Worm (Caenorhabditis elegans) whole organism, young adult: ENCODE data around the gene nfm-1.
A peak's percentile ranks its signal among the peaks of the same experiment; 100 is the strongest.

ENCODE experiments used
- B0019.2 ChIP-seq: fragments of 200-800 bp; sonication (Bioruptor generic); conservative IDR thresholded peaks from 2 replicates; pipeline ENCODE4 v1.3.6; 2022; ENCODE audit warnings: missing genetic modification reagents, missing genetic modification characterization, missing compliant biosample characterization
- B0261.1 ChIP-seq: sonication (generic microtip); optimal IDR thresholded peaks from 2 replicates; lab custom pipeline; 2016; ENCODE audit warnings: mild to moderate bottlenecking, missing genetic modification characterization, moderate library complexity, missing compliant biosample characterization
- D2030.7 ChIP-seq: fragments of 200-800 bp; sonication (Bioruptor generic); IDR thresholded peaks from 2 replicates; pipeline ENCODE4 v1.3.6; 2022; ENCODE audit warnings: missing genetic modification reagents, missing genetic modification characterization, missing compliant biosample characterization
- F10E7.11 ChIP-seq: sonication (generic microtip); optimal IDR thresholded peaks from 2 replicates; lab custom pipeline; 2017; ENCODE audit warnings: mild to moderate bottlenecking, missing genetic modification characterization, moderate library complexity, missing compliant biosample characterization
- F33H1.4 ChIP-seq: fragments of 200-800 bp; sonication (Bioruptor generic); IDR thresholded peaks from 2 replicates; pipeline ENCODE4 v1.3.6; 2022; ENCODE audit warnings: missing genetic modification reagents, missing genetic modification characterization, missing compliant biosample characterization
- F39B2.1 ChIP-seq: fragments of 200-800 bp; sonication (Bioruptor generic); IDR thresholded peaks from 2 replicates; pipeline ENCODE4 v1.3.6; 2022; ENCODE audit warnings: missing genetic modification reagents, missing genetic modification characterization, missing compliant biosample characterization
- F52B5.7 ChIP-seq: sonication (generic microtip); optimal IDR thresholded peaks from 2 replicates; lab custom pipeline; 2016; ENCODE audit warnings: mild to moderate bottlenecking, missing genetic modification characterization, missing compliant biosample characterization
- F55B11.4 ChIP-seq: sonication (generic microtip); optimal IDR thresholded peaks from 2 replicates; lab custom pipeline; 2016; ENCODE audit warnings: missing compliant biosample characterization, missing genetic modification characterization, borderline replicate concordance; ENCODE audit not compliant: insufficient read depth
- F57C9.4 ChIP-seq: sonication (generic microtip); optimal IDR thresholded peaks from 2 replicates; lab custom pipeline; 2017; ENCODE audit warnings: mild to moderate bottlenecking, missing genetic modification characterization, missing compliant biosample characterization
- T07F8.4 ChIP-seq: sonication (generic microtip); optimal IDR thresholded peaks from 2 replicates; lab custom pipeline; 2016; ENCODE audit warnings: mild to moderate bottlenecking, missing genetic modification characterization, moderate library complexity, missing compliant biosample characterization
- Y95B8A.8 ChIP-seq: fragments of 200-800 bp; sonication (Bioruptor generic); IDR thresholded peaks from 2 replicates; pipeline ENCODE4 v1.3.6; 2022; ENCODE audit warnings: missing genetic modification reagents, missing genetic modification characterization, missing compliant biosample characterization
- ama-1 ChIP-seq, 3 experiments: fragments of 150-350 bp in 1 of 3; sonication (generic microtip) in 2 of 3; optimal IDR thresholded peaks; 2 replicates each; lab custom pipeline; 2014 to 2018; ENCODE audit warnings: missing biosample characterization in 2 of 3, missing genetic modification characterization in 2 of 3, missing genetic modification reagents in 2 of 3
- attf-3 ChIP-seq: fragments of 200-800 bp; sonication (Bioruptor generic); conservative IDR thresholded peaks from 2 replicates; pipeline ENCODE4 v1.3.6; 2022; ENCODE audit warnings: missing genetic modification reagents, missing genetic modification characterization, missing compliant biosample characterization
- cebp-2 ChIP-seq: fragments of 200-800 bp; sonication (Bioruptor generic); IDR thresholded peaks from 2 replicates; pipeline ENCODE4 v1.3.6; 2022; ENCODE audit warnings: missing genetic modification characterization, missing compliant biosample characterization
- ceh-40 ChIP-seq: fragments of 200-800 bp; sonication (Bioruptor generic); IDR thresholded peaks from 2 replicates; pipeline ENCODE4 v1.3.6; 2022; ENCODE audit warnings: missing genetic modification characterization, missing compliant biosample characterization
- ceh-79 ChIP-seq: sonication (generic microtip); optimal IDR thresholded peaks from 2 replicates; lab custom pipeline; 2017; ENCODE audit warnings: mild to moderate bottlenecking, missing genetic modification characterization, missing compliant biosample characterization
- ceh-91 ChIP-seq: fragments of 200-800 bp; sonication (Bioruptor generic); IDR thresholded peaks from 2 replicates; pipeline ENCODE4 v1.3.6; 2022; ENCODE audit warnings: missing genetic modification reagents, missing genetic modification characterization, missing compliant biosample characterization
- chd-7 ChIP-seq: sonication (generic microtip); optimal IDR thresholded peaks from 2 replicates; lab custom pipeline; 2016; ENCODE audit warnings: mild to moderate bottlenecking, missing genetic modification characterization, moderate library complexity, missing compliant biosample characterization
- die-1 ChIP-seq: sonication (generic microtip); optimal IDR thresholded peaks from 2 replicates; lab custom pipeline; 2016; ENCODE audit warnings: missing genotype, mild to moderate bottlenecking, missing genetic modification characterization, missing compliant biosample characterization
- dox-1 ChIP-seq: fragments of 200-800 bp; sonication (Bioruptor generic); IDR thresholded peaks from 2 replicates; pipeline ENCODE4 v1.3.6; 2022; ENCODE audit warnings: missing genetic modification reagents, missing genetic modification characterization, missing compliant biosample characterization
- dpl-1 ChIP-seq: fragments of 150-350 bp; optimal IDR thresholded peaks from 2 replicates; lab custom pipeline; 2014; ENCODE audit warnings: missing biosample characterization, missing genetic modification reagents, missing genetic modification characterization
- ekl-4 ChIP-seq: fragments of 200-800 bp; sonication (Bioruptor generic); IDR thresholded peaks from 2 replicates; pipeline ENCODE4 v1.3.6; 2022; ENCODE audit warnings: missing genetic modification reagents, missing genetic modification characterization, missing compliant biosample characterization
- gei-17 ChIP-seq: fragments of 200-800 bp; sonication (Bioruptor generic); optimal IDR thresholded peaks from 2 replicates; lab custom pipeline; 2018; ENCODE audit warnings: mild to moderate bottlenecking, missing genetic modification characterization, missing compliant biosample characterization
- hlh-26 ChIP-seq: fragments of 200-800 bp; sonication (Bioruptor generic); conservative IDR thresholded peaks from 2 replicates; pipeline ENCODE4 v1.3.6; 2022; ENCODE audit warnings: missing genetic modification reagents, missing genetic modification characterization, missing compliant biosample characterization
- hmg-20 ChIP-seq: fragments of 200-800 bp; sonication (Bioruptor generic); IDR thresholded peaks from 2 replicates; pipeline ENCODE4 v1.3.6; 2022; ENCODE audit warnings: missing genetic modification reagents, missing genetic modification characterization, missing compliant biosample characterization
- lsy-27 ChIP-seq: sonication (generic microtip); optimal IDR thresholded peaks from 2 replicates; lab custom pipeline; 2017; ENCODE audit warnings: missing genetic modification characterization, mild to moderate bottlenecking, missing compliant biosample characterization, antibody characterized with exemption, missing genotype, borderline replicate concordance; ENCODE audit not compliant: insufficient read depth
- madf-10 ChIP-seq: sonication (generic microtip); optimal IDR thresholded peaks from 2 replicates; lab custom pipeline; 2016; ENCODE audit warnings: mild to moderate bottlenecking, missing genetic modification characterization, missing compliant biosample characterization
- madf-6 ChIP-seq: fragments of 200-800 bp; sonication (Bioruptor generic); IDR thresholded peaks from 2 replicates; pipeline ENCODE4 v1.3.6; 2022; ENCODE audit warnings: missing genetic modification reagents, missing genetic modification characterization, missing compliant biosample characterization
- nfyb-1 ChIP-seq: fragments of 200-800 bp; sonication (Bioruptor generic); IDR thresholded peaks from 2 replicates; pipeline ENCODE4 v1.3.6; 2022; ENCODE audit warnings: missing genetic modification reagents, missing genetic modification characterization, missing compliant biosample characterization
- nhr-80 ChIP-seq: sonication (generic microtip); optimal IDR thresholded peaks from 2 replicates; lab custom pipeline; 2016; ENCODE audit warnings: missing genetic modification characterization, missing compliant biosample characterization
- pbrm-1 ChIP-seq: fragments of 200-800 bp; sonication (Bioruptor generic); IDR thresholded peaks from 2 replicates; pipeline ENCODE4 v1.3.6; 2022; ENCODE audit warnings: missing genetic modification reagents, missing genetic modification characterization, missing compliant biosample characterization
- pha-4 ChIP-seq: fragments of 150-350 bp; sonication (generic microtip); optimal IDR thresholded peaks from 2 replicates; lab custom pipeline; 2014; ENCODE audit warnings: missing biosample characterization, missing genetic modification reagents, missing genetic modification characterization
- repo-1 ChIP-seq: sonication (generic microtip); optimal IDR thresholded peaks from 2 replicates; lab custom pipeline; 2017; ENCODE audit warnings: mild to moderate bottlenecking, missing genetic modification characterization, missing compliant biosample characterization
- snpc-1.3 ChIP-seq: sonication (generic microtip); optimal IDR thresholded peaks from 2 replicates; lab custom pipeline; 2017; ENCODE audit warnings: missing genetic modification characterization, mild to moderate bottlenecking, missing compliant biosample characterization, antibody characterized with exemption, moderate library complexity, missing genotype, missing genetic modification reagents; ENCODE audit not compliant: insufficient read depth
- snpc-4 ChIP-seq, 5 experiments: fragments of 150-350 bp in 1 of 5; sonication (generic microtip) in 4 of 5; optimal IDR thresholded peaks; 2 replicates each; lab custom pipeline; 2014 to 2018; ENCODE audit warnings: missing genetic modification characterization in 5 of 5, missing biosample characterization in 3 of 5, antibody characterized with exemption in 2 of 5, mild to moderate bottlenecking in 2 of 5, missing compliant biosample characterization in 2 of 5, missing genotype in 2 of 5, moderate library complexity in 2 of 5, missing genetic modification reagents in 1 of 5
- somi-1 ChIP-seq: fragments of 200-800 bp; sonication (Bioruptor generic); optimal IDR thresholded peaks from 2 replicates; lab custom pipeline; 2018; ENCODE audit warnings: mild to moderate bottlenecking, missing genetic modification characterization, missing compliant biosample characterization
- tbp1 ChIP-seq: fragments of 200-800 bp; sonication (Bioruptor generic); optimal IDR thresholded peaks from 2 replicates; lab custom pipeline; 2018; ENCODE audit warnings: mild to moderate bottlenecking, missing genetic modification characterization, missing compliant biosample characterization
- tlf-1 ChIP-seq: fragments of 200-800 bp; sonication (Bioruptor generic); optimal IDR thresholded peaks from 2 replicates; lab custom pipeline; 2018; ENCODE audit warnings: mild to moderate bottlenecking, missing genetic modification characterization, missing compliant biosample characterization
- ztf-18 ChIP-seq: sonication (generic microtip); optimal IDR thresholded peaks from 2 replicates; lab custom pipeline; 2016; ENCODE audit warnings: missing genotype, mild to moderate bottlenecking, missing genetic modification characterization, missing compliant biosample characterization
- ztf-26 ChIP-seq: sonication (generic microtip); optimal IDR thresholded peaks from 2 replicates; lab custom pipeline; 2017; ENCODE audit warnings: missing genetic modification characterization, missing compliant biosample characterization
- ztf-6 ChIP-seq: fragments of 200-800 bp; sonication (Bioruptor generic); IDR thresholded peaks from 2 replicates; pipeline ENCODE4 v1.3.6; 2022; ENCODE audit warnings: missing genetic modification reagents, missing genetic modification characterization, missing compliant biosample characterization

Gene nfm-1

DNA sequence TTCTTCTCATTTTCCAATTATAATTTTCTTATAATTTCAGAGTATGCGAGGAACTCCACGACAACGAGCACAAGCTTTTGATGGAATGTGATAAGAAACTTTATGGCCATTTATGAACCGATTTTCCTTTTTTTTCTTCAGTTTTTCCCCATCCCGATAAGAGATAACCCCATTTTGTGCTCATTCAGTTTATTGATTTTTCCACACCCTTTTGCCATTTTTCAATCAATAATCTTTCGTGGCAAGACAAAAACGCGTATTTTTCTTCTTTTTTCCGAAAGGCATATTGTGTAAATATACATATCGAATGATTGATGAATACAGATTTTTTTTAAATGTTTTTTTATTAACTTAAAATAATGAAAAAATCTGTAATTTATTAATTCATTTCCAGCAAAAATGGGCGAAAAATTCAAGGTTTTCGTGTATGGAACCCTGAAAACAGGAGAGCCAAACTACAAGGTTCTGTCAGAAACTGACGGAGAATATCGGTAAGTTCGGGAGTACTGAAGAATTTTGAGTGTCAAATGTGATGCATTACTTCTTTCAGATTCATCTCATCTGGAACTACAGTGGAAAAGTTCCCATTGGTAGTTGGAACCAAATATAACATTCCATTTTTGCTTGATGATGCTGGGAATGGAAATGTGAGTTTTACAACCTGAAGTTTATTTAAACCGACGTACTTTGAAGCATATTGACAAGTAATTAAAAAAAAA, 5.2 kb downstream of the nfm-1 start, which contains the start of gene F42A10.9 (continued):
- TF ChIP-seq F55B11.4 (tag; lab: Kevin White, UChicago) (no peak), madf-6 (no peak), lsy-27 (tag; lab: Kevin White, UChicago) (no peak), snpc-4 (GFP tag; optimal IDR thresholded peaks at IDR 0.05; lab: Kevin White, UChicago) (no peak), snpc-4 (tag; optimal IDR thresholded peaks at IDR 0.05; lab: Kevin White, UChicago) (peak in 1 of 4 experiments; percentile 36), dpl-1 (GFP tag; lab: Kevin White, UChicago) (no peak), nhr-80 (tag; lab: Kevin White, UChicago) (no peak), D2030.7 (no peak), Y95B8A.8 (GFP tag; lab: Robert Waterston, UW) (no peak), tlf-1 (GFP tag; lab: Kevin White, UChicago) (peak; percentile 47), gei-17 (GFP tag; lab: Kevin White, UChicago) (no peak), snpc-1.3 (no peak), pbrm-1 (GFP tag; lab: Robert Waterston, UW) (peak; percentile 38; the same call in 1 of the 2 replicates), ceh-79 (no peak), F33H1.4 (no peak), repo-1 (peak; percentile 49), T07F8.4 (tag; lab: Kevin White, UChicago) (peak; percentile 9), hmg-20 (GFP tag; lab: Robert Waterston, UW) (no peak), ama-1 (optimal IDR thresholded peaks at IDR 0.05; lab: Kevin White, UChicago) (peak; percentile 35), ama-1 (GFP tag; optimal IDR thresholded peaks at IDR 0.05; lab: Kevin White, UChicago) (peak in 1 of 2 experiments; percentile 2), F52B5.7 (tag; lab: Kevin White, UChicago) (peak; percentile 55), tbp1 (no peak)
- TF ChIP-seq, all 124 proteins: peak for 16

DNA sequence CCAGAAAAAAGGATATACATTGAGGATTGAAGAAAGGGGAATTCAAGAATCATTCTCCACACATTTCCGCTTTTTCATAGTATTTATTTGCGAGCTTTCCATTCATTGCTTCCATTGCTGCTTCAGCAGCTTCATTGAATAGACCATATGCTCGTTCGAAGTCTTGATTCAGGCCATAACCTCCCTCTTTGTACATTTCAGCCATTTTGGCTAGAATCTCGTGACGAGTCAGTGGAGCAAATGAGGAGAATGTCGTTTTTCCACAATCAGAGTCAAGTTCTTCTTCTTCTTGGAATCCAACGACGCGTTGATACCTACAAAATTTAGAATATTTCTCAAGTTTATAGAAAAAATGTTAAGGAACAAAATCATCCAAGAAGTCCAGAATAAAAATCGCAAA, 6.0 kb downstream of the nfm-1 start:
- no peak for TF ChIP-seq hlh-26 (GFP tag; lab: Robert Waterston, UW)
- peak; percentile 3 for TF ChIP-seq ztf-26
- TF ChIP-seq ekl-4: peak; percentile 9; the same call in 1 of the 2 replicates
- peak; percentile 7 for TF ChIP-seq chd-7 (tag; lab: Kevin White, UChicago)

DNA sequence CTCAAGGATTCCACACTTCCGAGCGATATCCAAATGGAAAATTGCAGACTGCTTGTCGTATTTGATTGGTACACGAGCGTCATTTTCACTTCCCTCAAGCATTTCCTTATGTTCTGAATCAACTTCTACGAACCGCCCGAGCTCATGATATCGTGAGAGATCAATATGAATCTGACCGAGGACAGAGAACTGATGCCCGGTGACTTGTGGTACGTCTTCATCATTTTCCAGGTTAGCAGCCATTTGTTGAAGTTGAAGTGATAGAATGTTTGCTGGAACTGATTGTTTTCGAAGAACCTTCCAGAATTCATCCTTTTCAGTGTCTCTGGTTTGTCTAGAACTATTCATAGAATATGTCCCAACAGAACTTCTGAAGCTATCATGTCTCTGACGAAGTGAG, 7.4 kb downstream of the nfm-1 start:
- TF ChIP-seq dox-1 (GFP tag; lab: Robert Waterston, UW) (no peak), nfyb-1 (GFP tag; lab: Robert Waterston, UW) (peak; percentile 20; the same call in 1 of the 2 replicates)

DNA sequence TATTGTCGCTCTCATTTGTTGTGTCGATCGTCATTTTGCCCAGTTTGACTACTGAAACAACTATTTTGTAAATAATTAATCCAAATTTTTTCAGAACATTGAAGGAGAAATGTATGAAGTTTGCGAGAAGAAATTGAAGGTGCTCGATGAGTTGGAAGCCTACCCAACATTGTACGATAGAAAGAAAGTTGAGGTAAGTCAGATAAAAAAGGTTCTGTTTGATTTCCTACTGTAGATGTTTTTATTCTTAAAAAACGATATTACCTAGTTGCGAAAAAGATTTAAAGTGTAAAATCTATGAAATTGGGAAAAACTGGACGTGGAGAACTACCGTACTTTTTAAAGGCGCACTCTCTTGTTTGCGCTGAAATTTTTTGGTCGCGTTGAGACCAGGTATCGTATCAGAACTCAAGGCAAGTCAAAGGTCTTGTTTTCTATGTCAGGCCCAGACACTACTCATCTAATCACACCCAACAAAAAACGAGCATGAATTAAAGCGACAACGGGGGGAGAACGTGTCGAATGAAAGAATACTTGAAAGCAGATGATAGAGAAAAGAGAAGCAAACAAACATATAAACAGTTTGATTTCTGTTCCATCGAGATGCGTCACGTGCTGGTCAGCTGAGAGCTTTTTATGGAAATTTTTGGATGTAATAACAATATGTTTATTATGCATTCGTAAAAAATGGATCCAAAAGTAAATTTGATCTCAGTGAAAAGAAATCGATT, 9.4 kb downstream of the nfm-1 start, which contains the start of gene efk-1:
Gene efk-1, minus strand, starts transcription at position 51 of the 731 bp plus-strand sequence.
- no peak for TF ChIP-seq B0019.2
- no peak for TF ChIP-seq ceh-40 (GFP tag; lab: Robert Waterston, UW)
- no peak for TF ChIP-seq attf-3 (GFP tag; lab: Robert Waterston, UW)
- no peak for TF ChIP-seq F57C9.4 (tag; lab: Kevin White, UChicago)
- no peak for TF ChIP-seq gei-17 (GFP tag; lab: Kevin White, UChicago)
- no peak for TF ChIP-seq ceh-91 (GFP tag; lab: Robert Waterston, UW)
- no peak for TF ChIP-seq die-1 (tag; lab: Kevin White, UChicago)
- TF ChIP-seq F10E7.11 (tag; lab: Kevin White, UChicago): no peak
- peak; percentile 30; the same call in 1 of the 2 replicates for TF ChIP-seq dox-1 (GFP tag; lab: Robert Waterston, UW)
- 0 out of 2 replicates have a peak, but pooled peaks have one; percentile 46 for TF ChIP-seq F39B2.1
- no peak for TF ChIP-seq cebp-2 (GFP tag; lab: Robert Waterston, UW)
- no peak for TF ChIP-seq ztf-18 (tag; lab: Kevin White, UChicago)
- no peak for TF ChIP-seq B0261.1 (tag; lab: Kevin White, UChicago)
- no peak for TF ChIP-seq madf-10 (tag; lab: Kevin White, UChicago)
- no peak for TF ChIP-seq T07F8.4 (tag; lab: Kevin White, UChicago)
- TF ChIP-seq somi-1 (GFP tag; lab: Kevin White, UChicago): no peak
- TF ChIP-seq pha-4 (tag; lab: Kevin White, UChicago): no peak
- TF ChIP-seq hmg-20 (GFP tag; lab: Robert Waterston, UW): no peak
- no peak for TF ChIP-seq ztf-6 (GFP tag; lab: Robert Waterston, UW)
